Worm (Caenorhabditis elegans) whole organism, young adult: ENCODE data around the gene gop-1.
A peak's percentile ranks its signal among the peaks of the same experiment; 100 is the strongest.

Experiments used
- B0019.2 ChIP-seq: fragments of 200-800 bp; sonication (Bioruptor generic); conservative IDR thresholded peaks from 2 replicates; pipeline ENCODE4 v1.3.6; 2022; ENCODE audit warnings: missing genetic modification reagents, missing genetic modification characterization, missing compliant biosample characterization
- C06A6.2 ChIP-seq: fragments of 200-800 bp; sonication (Bioruptor generic); conservative IDR thresholded peaks from 2 replicates; pipeline ENCODE4 v1.3.6; 2022; ENCODE audit warnings: missing genetic modification characterization, missing compliant biosample characterization
- F22D6.2 ChIP-seq: sonication (generic microtip); optimal IDR thresholded peaks from 2 replicates; lab custom pipeline; 2016; ENCODE audit warnings: mild to moderate bottlenecking, missing genetic modification characterization, missing compliant biosample characterization
- F23B12.7 ChIP-seq: sonication (generic microtip); optimal IDR thresholded peaks from 2 replicates; lab custom pipeline; 2017; ENCODE audit warnings: missing genetic modification characterization, mild to moderate bottlenecking, missing compliant biosample characterization, antibody characterized with exemption, moderate library complexity; ENCODE audit not compliant: insufficient read depth
- F39B2.1 ChIP-seq: fragments of 200-800 bp; sonication (Bioruptor generic); IDR thresholded peaks from 2 replicates; pipeline ENCODE4 v1.3.6; 2022; ENCODE audit warnings: missing genetic modification reagents, missing genetic modification characterization, missing compliant biosample characterization
- F57A8.1 ChIP-seq: fragments of 200-800 bp; sonication (Bioruptor generic); optimal IDR thresholded peaks from 2 replicates; lab custom pipeline; 2018; ENCODE audit warnings: mild to moderate bottlenecking, missing genetic modification characterization, moderate library complexity, missing compliant biosample characterization
- Y53F4B.3 ChIP-seq: fragments of 200-800 bp; sonication (Bioruptor generic); IDR thresholded peaks from 2 replicates; pipeline ENCODE4 v1.3.6; 2022; ENCODE audit warnings: missing genetic modification reagents, missing genetic modification characterization, missing compliant biosample characterization
- Y95B8A.8 ChIP-seq: fragments of 200-800 bp; sonication (Bioruptor generic); IDR thresholded peaks from 2 replicates; pipeline ENCODE4 v1.3.6; 2022; ENCODE audit warnings: missing genetic modification reagents, missing genetic modification characterization, missing compliant biosample characterization
- ZK185.1 ChIP-seq: sonication (generic microtip); optimal IDR thresholded peaks from 2 replicates; lab custom pipeline; 2016; ENCODE audit warnings: mild to moderate bottlenecking, missing genetic modification characterization, missing compliant biosample characterization; ENCODE audit not compliant: poor library complexity, severe bottlenecking
- akir-1 ChIP-seq: fragments of 200-800 bp; sonication (Bioruptor generic); optimal IDR thresholded peaks from 2 replicates; lab custom pipeline; 2018; ENCODE audit warnings: mild to moderate bottlenecking, missing genetic modification characterization, moderate library complexity, missing compliant biosample characterization
- athp-1 ChIP-seq: sonication (generic microtip); optimal IDR thresholded peaks from 2 replicates; lab custom pipeline; 2017; ENCODE audit warnings: mild to moderate bottlenecking, missing genetic modification characterization, missing compliant biosample characterization
- attf-5 ChIP-seq: fragments of 200-800 bp; sonication (Bioruptor generic); optimal IDR thresholded peaks from 2 replicates; lab custom pipeline; 2018; ENCODE audit warnings: mild to moderate bottlenecking, missing genetic modification characterization, missing compliant biosample characterization
- attf-6 ChIP-seq: fragments of 200-800 bp; sonication (Bioruptor generic); IDR thresholded peaks from 2 replicates; pipeline ENCODE4 v1.3.6; 2022; ENCODE audit warnings: missing genetic modification reagents, missing genetic modification characterization, missing compliant biosample characterization
- bed-2 ChIP-seq: fragments of 200-800 bp; sonication (Bioruptor generic); IDR thresholded peaks from 2 replicates; pipeline ENCODE4 v1.3.6; 2022; ENCODE audit warnings: missing genetic modification reagents, missing genetic modification characterization, missing compliant biosample characterization
- cebp-1 ChIP-seq, 2 experiments: fragments of 200-800 bp in 1 of 2; sonication (Bioruptor generic) in 1 of 2; sonication (generic microtip) in 1 of 2; IDR thresholded peaks in 1 of 2; optimal IDR thresholded peaks in 1 of 2; 2 replicates each; pipeline versions ENCODE4 v1.3.6 to Lab custom; 2017 to 2022; ENCODE audit warnings: missing compliant biosample characterization in 2 of 2, missing genetic modification characterization in 2 of 2, mild to moderate bottlenecking in 1 of 2, missing genetic modification reagents in 1 of 2, moderate library complexity in 1 of 2
- cebp-2 ChIP-seq: fragments of 200-800 bp; sonication (Bioruptor generic); IDR thresholded peaks from 2 replicates; pipeline ENCODE4 v1.3.6; 2022; ENCODE audit warnings: missing genetic modification characterization, missing compliant biosample characterization
- ceh-27 ChIP-seq: fragments of 200-800 bp; sonication (Bioruptor generic); optimal IDR thresholded peaks from 2 replicates; lab custom pipeline; 2018; ENCODE audit warnings: mild to moderate bottlenecking, missing genetic modification characterization, moderate library complexity, missing compliant biosample characterization
- ceh-40 ChIP-seq: fragments of 200-800 bp; sonication (Bioruptor generic); IDR thresholded peaks from 2 replicates; pipeline ENCODE4 v1.3.6; 2022; ENCODE audit warnings: missing genetic modification characterization, missing compliant biosample characterization
- ceh-58 ChIP-seq: fragments of 200-800 bp; sonication (Bioruptor generic); IDR thresholded peaks from 2 replicates; pipeline ENCODE4 v1.3.6; 2022; ENCODE audit warnings: missing genetic modification characterization, missing compliant biosample characterization
- ceh-91 ChIP-seq: fragments of 200-800 bp; sonication (Bioruptor generic); IDR thresholded peaks from 2 replicates; pipeline ENCODE4 v1.3.6; 2022; ENCODE audit warnings: missing genetic modification reagents, missing genetic modification characterization, missing compliant biosample characterization
- egl-44 ChIP-seq: fragments of 200-800 bp; sonication (Bioruptor generic); IDR thresholded peaks from 2 replicates; pipeline ENCODE4 v1.3.6; 2022; ENCODE audit warnings: missing genetic modification reagents, missing genetic modification characterization, missing compliant biosample characterization
- egrh-3 ChIP-seq: fragments of 200-800 bp; sonication (Bioruptor generic); IDR thresholded peaks from 2 replicates; pipeline ENCODE4 v1.3.6; 2022; ENCODE audit warnings: missing genetic modification reagents, missing genetic modification characterization, missing compliant biosample characterization
- ekl-4 ChIP-seq: fragments of 200-800 bp; sonication (Bioruptor generic); IDR thresholded peaks from 2 replicates; pipeline ENCODE4 v1.3.6; 2022; ENCODE audit warnings: missing genetic modification reagents, missing genetic modification characterization, missing compliant biosample characterization
- hlh-26 ChIP-seq: fragments of 200-800 bp; sonication (Bioruptor generic); conservative IDR thresholded peaks from 2 replicates; pipeline ENCODE4 v1.3.6; 2022; ENCODE audit warnings: missing genetic modification reagents, missing genetic modification characterization, missing compliant biosample characterization
- hmg-1.2 ChIP-seq: fragments of 200-800 bp; sonication (Bioruptor generic); IDR thresholded peaks from 2 replicates; pipeline ENCODE4 v1.3.6; 2022; ENCODE audit warnings: missing genetic modification reagents, missing genetic modification characterization, missing compliant biosample characterization
- hmg-20 ChIP-seq: fragments of 200-800 bp; sonication (Bioruptor generic); IDR thresholded peaks from 2 replicates; pipeline ENCODE4 v1.3.6; 2022; ENCODE audit warnings: missing genetic modification reagents, missing genetic modification characterization, missing compliant biosample characterization
- let-526 ChIP-seq: fragments of 200-800 bp; sonication (Bioruptor generic); IDR thresholded peaks from 2 replicates; pipeline ENCODE4 v1.3.6; 2022; ENCODE audit warnings: missing genetic modification reagents, missing genetic modification characterization, missing compliant biosample characterization
- lin-26 ChIP-seq: fragments of 200-800 bp; sonication (Bioruptor generic); IDR thresholded peaks from 2 replicates; pipeline ENCODE4 v1.3.6; 2022; ENCODE audit warnings: missing genetic modification reagents, missing genetic modification characterization, missing compliant biosample characterization
- lin-35 ChIP-seq, 3 experiments: fragments of 150-350 bp in 2 of 3; sonication (generic microtip) in 1 of 3; optimal IDR thresholded peaks; 2 replicates each; lab custom pipeline; 2014 to 2018; ENCODE audit warnings: missing biosample characterization in 3 of 3, missing genetic modification characterization in 3 of 3, missing genetic modification reagents in 3 of 3
- lin-54 ChIP-seq: fragments of 200-800 bp; sonication (Bioruptor generic); optimal IDR thresholded peaks from 2 replicates; lab custom pipeline; 2018; ENCODE audit warnings: mild to moderate bottlenecking, missing genetic modification characterization, missing compliant biosample characterization
- lir-1 ChIP-seq: fragments of 200-800 bp; sonication (Bioruptor generic); conservative IDR thresholded peaks from 2 replicates; pipeline ENCODE4 v1.3.6; 2022; ENCODE audit warnings: missing genetic modification reagents, missing genetic modification characterization, missing compliant biosample characterization
- madf-8 ChIP-seq: fragments of 200-800 bp; sonication (Bioruptor generic); conservative IDR thresholded peaks from 2 replicates; pipeline ENCODE4 v1.3.6; 2022; ENCODE audit warnings: missing genetic modification reagents, missing genetic modification characterization, missing compliant biosample characterization
- mxl-1 ChIP-seq: sonication (generic microtip); optimal IDR thresholded peaks from 2 replicates; lab custom pipeline; 2016; ENCODE audit warnings: missing genetic modification characterization, missing compliant biosample characterization
- nfyb-1 ChIP-seq: fragments of 200-800 bp; sonication (Bioruptor generic); IDR thresholded peaks from 2 replicates; pipeline ENCODE4 v1.3.6; 2022; ENCODE audit warnings: missing genetic modification reagents, missing genetic modification characterization, missing compliant biosample characterization
- nhr-27 ChIP-seq: fragments of 200-800 bp; sonication (Bioruptor generic); optimal IDR thresholded peaks from 2 replicates; lab custom pipeline; 2018; ENCODE audit warnings: mild to moderate bottlenecking, missing genetic modification characterization, moderate library complexity, missing compliant biosample characterization
- nhr-90 ChIP-seq: sonication (generic microtip); optimal IDR thresholded peaks from 2 replicates; lab custom pipeline; 2016; ENCODE audit warnings: missing genotype, mild to moderate bottlenecking, missing genetic modification characterization, missing compliant biosample characterization
- rec-8 ChIP-seq, 2 experiments: sonication (generic microtip); optimal IDR thresholded peaks; 2 replicates each; lab custom pipeline; 2016; ENCODE audit warnings: mild to moderate bottlenecking in 2 of 2, missing genetic modification characterization in 2 of 2, missing genetic modification reagents in 2 of 2, missing genotype in 2 of 2, missing biosample characterization in 1 of 2, missing compliant biosample characterization in 1 of 2, moderate library complexity in 1 of 2
- repo-1 ChIP-seq: sonication (generic microtip); optimal IDR thresholded peaks from 2 replicates; lab custom pipeline; 2017; ENCODE audit warnings: mild to moderate bottlenecking, missing genetic modification characterization, missing compliant biosample characterization
- rpc-1 ChIP-seq, 2 experiments: fragments of 150-350 bp in 1 of 2; sonication (generic microtip) in 1 of 2; optimal IDR thresholded peaks; 2 replicates each; lab custom pipeline; 2014 to 2018; ENCODE audit warnings: missing biosample characterization in 1 of 2, missing genetic modification characterization in 1 of 2, missing genetic modification reagents in 1 of 2, missing genotype in 1 of 2
- snpc-4 ChIP-seq, 5 experiments: fragments of 150-350 bp in 1 of 5; sonication (generic microtip) in 4 of 5; optimal IDR thresholded peaks; 2 replicates each; lab custom pipeline; 2014 to 2018; ENCODE audit warnings: missing genetic modification characterization in 5 of 5, missing biosample characterization in 3 of 5, antibody characterized with exemption in 2 of 5, mild to moderate bottlenecking in 2 of 5, missing compliant biosample characterization in 2 of 5, missing genotype in 2 of 5, moderate library complexity in 2 of 5, missing genetic modification reagents in 1 of 5
- somi-1 ChIP-seq: fragments of 200-800 bp; sonication (Bioruptor generic); optimal IDR thresholded peaks from 2 replicates; lab custom pipeline; 2018; ENCODE audit warnings: mild to moderate bottlenecking, missing genetic modification characterization, missing compliant biosample characterization
- sptf-2 ChIP-seq: fragments of 200-800 bp; sonication (Bioruptor generic); optimal IDR thresholded peaks from 2 replicates; lab custom pipeline; 2018; ENCODE audit warnings: mild to moderate bottlenecking, missing genetic modification characterization, missing compliant biosample characterization
- zfh-2 ChIP-seq: fragments of 200-800 bp; sonication (Bioruptor generic); conservative IDR thresholded peaks from 2 replicates; pipeline ENCODE4 v1.3.6; 2022; ENCODE audit warnings: missing genetic modification reagents, missing genetic modification characterization, missing compliant biosample characterization
- ztf-28 ChIP-seq: fragments of 200-800 bp; sonication (Bioruptor generic); IDR thresholded peaks from 2 replicates; pipeline ENCODE4 v1.3.6; 2022; ENCODE audit warnings: missing genetic modification reagents, missing genetic modification characterization, missing compliant biosample characterization
- ztf-6 ChIP-seq: fragments of 200-800 bp; sonication (Bioruptor generic); IDR thresholded peaks from 2 replicates; pipeline ENCODE4 v1.3.6; 2022; ENCODE audit warnings: missing genetic modification reagents, missing genetic modification characterization, missing compliant biosample characterization

The gop-1 gene

DNA sequence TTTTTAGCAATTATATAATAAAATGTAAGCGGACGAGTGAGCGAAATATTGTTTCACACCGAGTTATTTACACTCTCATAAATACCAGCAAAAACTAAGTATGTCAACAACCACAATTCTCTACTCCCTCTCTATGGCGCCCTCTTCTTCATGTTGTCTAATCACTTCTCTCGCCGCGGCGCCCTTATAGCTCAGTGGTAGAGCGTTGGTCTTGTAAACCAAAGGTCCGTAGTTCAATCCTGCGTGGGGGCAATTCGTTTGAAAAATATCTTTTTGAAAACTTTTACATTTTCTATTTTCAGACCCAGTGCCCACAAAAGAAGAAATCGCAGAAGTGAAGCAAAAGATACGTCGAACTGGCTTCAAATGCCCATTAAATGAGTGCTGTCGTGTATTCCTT lies 51.5 kb downstream of the gop-1 start (continued):
- TF ChIP-seq madf-8 (GFP tag; lab: Robert Waterston, UW) (peak; percentile 59), ekl-4 (GFP tag; lab: Robert Waterston, UW) (no peak; the same call in 1 of the 2 replicates), ztf-6 (GFP tag; lab: Robert Waterston, UW) (peak; percentile 88), egrh-3 (GFP tag; lab: Robert Waterston, UW) (peak; percentile 60; the same call in 1 of the 2 replicates), lin-26 (peak; percentile 98), attf-6 (GFP tag; lab: Robert Waterston, UW) (peak; percentile 68; the same call in 1 of the 2 replicates), athp-1 (peak; percentile 89), ZK185.1 (tag; lab: Kevin White, UChicago) (peak; percentile 94), hmg-20 (GFP tag; lab: Robert Waterston, UW) (peak; percentile 46; the same call in 1 of the 2 replicates), nhr-27 (tag; lab: Kevin White, UChicago) (peak; percentile 33), akir-1 (GFP tag; lab: Kevin White, UChicago) (no peak), lin-35 (GFP tag; optimal IDR thresholded peaks at IDR 0.05; lab: Kevin White, UChicago) (peak in 1 of 3 experiments; percentile 43), nhr-90 (tag; lab: Kevin White, UChicago) (peak; percentile 95), lin-54 (GFP tag; lab: Kevin White, UChicago) (peak; percentile 74), egl-44 (peak; percentile 87; the same call in 1 of the 2 replicates), C06A6.2 (GFP tag; lab: Robert Waterston, UW) (no peak), rec-8 (tag; optimal IDR thresholded peaks at IDR 0.05; lab: Kevin White, UChicago) (peak; percentile 83 to 93), mxl-1 (tag; lab: Kevin White, UChicago) (peak; percentile 92), ztf-28 (GFP tag; lab: Robert Waterston, UW) (peak; percentile 83; the same call in 1 of the 2 replicates), ceh-40 (GFP tag; lab: Robert Waterston, UW) (peak; percentile 91), Y53F4B.3 (GFP tag; lab: Robert Waterston, UW) (no peak; the same call in 1 of the 2 replicates), somi-1 (peak; percentile 76), lir-1 (0 out of 2 replicates have a peak, but pooled peaks have one; percentile 10), rpc-1 (optimal IDR thresholded peaks at IDR 0.05; lab: Kevin White, UChicago) (peak; percentile 89), rpc-1 (tag; optimal IDR thresholded peaks at IDR 0.05; lab: Kevin White, UChicago) (peak; percentile 97), F23B12.7 (tag; lab: Kevin White, UChicago) (peak; percentile 69), F39B2.1 (GFP tag; lab: Robert Waterston, UW) (no peak), F57A8.1 (peak; percentile 69), cebp-1 (GFP tag; IDR thresholded peaks at IDR 0.05; lab: Robert Waterston, UW) (peak; percentile 66; the same call in 1 of the 2 replicates), cebp-1 (tag; optimal IDR thresholded peaks at IDR 0.05; lab: Kevin White, UChicago) (peak; percentile 77), hlh-26 (GFP tag; lab: Robert Waterston, UW) (no peak), ceh-27 (GFP tag; lab: Kevin White, UChicago) (peak; percentile 64), nfyb-1 (peak; percentile 85), ceh-91 (GFP tag; lab: Robert Waterston, UW) (peak; percentile 48; the same call in 1 of the 2 replicates), B0019.2 (0 out of 2 replicates have a peak, but pooled peaks have one; percentile 27), let-526 (0 out of 2 replicates have a peak, but pooled peaks have one; percentile 43), attf-5 (GFP tag; lab: Kevin White, UChicago) (peak; percentile 75), repo-1 (tag; lab: Kevin White, UChicago) (peak; percentile 67), cebp-2 (0 out of 2 replicates have a peak, but pooled peaks have one; percentile 58), snpc-4 (GFP tag; optimal IDR thresholded peaks at IDR 0.05; lab: Kevin White, UChicago) (peak; percentile 52), snpc-4 (tag; optimal IDR thresholded peaks at IDR 0.05; lab: Kevin White, UChicago) (peak in 1 of 4 experiments; percentile 78), Y95B8A.8 (GFP tag; lab: Robert Waterston, UW) (peak; percentile 80; the same call in 1 of the 2 replicates), ceh-58 (GFP tag; lab: Robert Waterston, UW) (peak; percentile 91; the same call in 1 of the 2 replicates), sptf-2 (GFP tag; lab: Kevin White, UChicago) (no peak), hmg-1.2 (peak; percentile 84), F22D6.2 (tag; lab: Kevin White, UChicago) (peak; percentile 25), zfh-2 (GFP tag; lab: Robert Waterston, UW) (no peak), bed-2 (no peak)
